Worm (Caenorhabditis elegans) whole organism, L3 larva: ENCODE data around the gene H04M03.3.

Experiments
- ZK546.5 ChIP-seq: sonication (generic microtip); optimal IDR thresholded peaks from 2 replicates; lab custom pipeline; 2017; ENCODE audit warnings: missing biosample characterization, missing genetic modification characterization
- aly-2 ChIP-seq: fragments of 150-350 bp; optimal IDR thresholded peaks from 2 replicates; lab custom pipeline; 2014; ENCODE audit warnings: missing biosample characterization, missing genetic modification characterization
- ama-1 ChIP-seq: fragments of 150-350 bp; optimal IDR thresholded peaks from 2 replicates; lab custom pipeline; 2018
- ceh-28 ChIP-seq: fragments of 150-350 bp; optimal IDR thresholded peaks from 2 replicates; lab custom pipeline; 2014; ENCODE audit warnings: missing biosample characterization, missing genetic modification reagents, missing genetic modification characterization
- ceh-82 ChIP-seq: fragments of 150-350 bp; optimal IDR thresholded peaks from 2 replicates; lab custom pipeline; 2014; ENCODE audit warnings: missing biosample characterization, missing genetic modification characterization
- ceh-9 ChIP-seq: sonication (generic microtip); optimal IDR thresholded peaks from 2 replicates; lab custom pipeline; 2018; ENCODE audit warnings: missing biosample characterization, missing genetic modification characterization
- daf-12 ChIP-seq: fragments of 150-350 bp; optimal IDR thresholded peaks from 2 replicates; lab custom pipeline; 2014; ENCODE audit warnings: missing biosample characterization, missing genetic modification reagents, missing genetic modification characterization
- egl-27 ChIP-seq: sonication (generic microtip); optimal IDR thresholded peaks from 4 replicates; lab custom pipeline; 2017; ENCODE audit warnings: missing biosample characterization, missing genetic modification reagents, missing genetic modification characterization
- egl-5 ChIP-seq: fragments of 150-350 bp; optimal IDR thresholded peaks from 2 replicates; lab custom pipeline; 2017; ENCODE audit warnings: missing biosample characterization, missing genetic modification reagents, missing genetic modification characterization, inconsistent platforms
- elt-1 ChIP-seq: fragments of 150-350 bp; optimal IDR thresholded peaks from 2 replicates; lab custom pipeline; 2014; ENCODE audit warnings: missing biosample characterization, missing genetic modification characterization
- elt-2 ChIP-seq: sonication (generic microtip); optimal IDR thresholded peaks from 2 replicates; lab custom pipeline; 2016; ENCODE audit warnings: missing genetic modification reagents, mild to moderate bottlenecking, missing genetic modification characterization, missing compliant biosample characterization
- elt-3 ChIP-seq, 3 experiments: fragments of 150-350 bp in 1 of 3; sonication (generic microtip) in 2 of 3; optimal IDR thresholded peaks; 2 replicates in 2 of 3; 4 replicates in 1 of 3; lab custom pipeline; 2014 to 2017; ENCODE audit warnings: missing biosample characterization in 3 of 3, missing genetic modification characterization in 3 of 3
- eor-1 ChIP-seq, 2 experiments: fragments of 150-350 bp; optimal IDR thresholded peaks; 2 replicates each; lab custom pipeline; 2014 to 2018; ENCODE audit warnings: missing biosample characterization in 2 of 2, missing genetic modification characterization in 2 of 2
- fkh-2 ChIP-seq: fragments of 150-350 bp; optimal IDR thresholded peaks from 2 replicates; lab custom pipeline; 2014; ENCODE audit warnings: missing biosample characterization, missing genetic modification reagents, missing genetic modification characterization
- fos-1 ChIP-seq: fragments of 150-350 bp; optimal IDR thresholded peaks from 2 replicates; lab custom pipeline; 2014; ENCODE audit warnings: missing biosample characterization, missing genetic modification characterization
- lin-15B ChIP-seq: fragments of 150-350 bp; optimal IDR thresholded peaks from 2 replicates; lab custom pipeline; 2014; ENCODE audit warnings: missing biosample characterization, missing genetic modification characterization
- lin-39 ChIP-seq: fragments of 150-350 bp; optimal IDR thresholded peaks from 2 replicates; lab custom pipeline; 2018; ENCODE audit warnings: missing biosample characterization, missing genetic modification reagents, missing genetic modification characterization
- lsy-12 ChIP-seq: sonication (generic microtip); optimal IDR thresholded peaks from 2 replicates; lab custom pipeline; 2016; ENCODE audit warnings: mild to moderate bottlenecking, missing genetic modification characterization, missing compliant biosample characterization
- mdl-1 ChIP-seq: fragments of 150-350 bp; optimal IDR thresholded peaks from 2 replicates; lab custom pipeline; 2014; ENCODE audit warnings: missing biosample characterization, missing genetic modification characterization
- mml-1 ChIP-seq: fragments of 150-350 bp; sonication (generic microtip); optimal IDR thresholded peaks from 3 replicates; lab custom pipeline; 2014; ENCODE audit warnings: missing biosample characterization, missing genetic modification characterization
- nfya-1 ChIP-seq: sonication (generic microtip); optimal IDR thresholded peaks from 2 replicates; lab custom pipeline; 2017; ENCODE audit warnings: missing genetic modification characterization, mild to moderate bottlenecking, missing compliant biosample characterization, antibody characterized with exemption, moderate library complexity; ENCODE audit not compliant: insufficient read depth
- nhr-12 ChIP-seq: fragments of 150-350 bp; optimal IDR thresholded peaks from 2 replicates; lab custom pipeline; 2014; ENCODE audit warnings: missing biosample characterization, missing genetic modification characterization
- nhr-23 ChIP-seq: fragments of 150-350 bp; optimal IDR thresholded peaks from 2 replicates; lab custom pipeline; 2014; ENCODE audit warnings: missing biosample characterization, missing genetic modification reagents, missing genetic modification characterization
- nhr-237 ChIP-seq: fragments of 150-350 bp; optimal IDR thresholded peaks from 2 replicates; lab custom pipeline; 2014; ENCODE audit warnings: missing biosample characterization, missing genetic modification characterization
- nhr-25 ChIP-seq: sonication (generic microtip); optimal IDR thresholded peaks from 2 replicates; lab custom pipeline; 2017; ENCODE audit warnings: missing biosample characterization, missing genetic modification characterization
- nhr-28 ChIP-seq: fragments of 150-350 bp; optimal IDR thresholded peaks from 2 replicates; lab custom pipeline; 2014; ENCODE audit warnings: missing biosample characterization, missing genetic modification characterization
- nhr-67 ChIP-seq: fragments of 150-350 bp; optimal IDR thresholded peaks from 2 replicates; lab custom pipeline; 2014; ENCODE audit warnings: missing biosample characterization, missing genetic modification characterization
- nhr-76 ChIP-seq: fragments of 150-350 bp; sonication (generic microtip); optimal IDR thresholded peaks from 5 replicates; lab custom pipeline; 2014; ENCODE audit warnings: missing biosample characterization, missing genetic modification characterization
- pha-4 ChIP-seq: fragments of 150-350 bp; optimal IDR thresholded peaks from 2 replicates; lab custom pipeline; 2014; ENCODE audit warnings: missing biosample characterization, missing genetic modification reagents, missing genetic modification characterization
- pqm-1 ChIP-seq: fragments of 150-350 bp; optimal IDR thresholded peaks from 2 replicates; lab custom pipeline; 2017; ENCODE audit warnings: missing biosample characterization, missing genetic modification characterization, inconsistent platforms
- sea-2 ChIP-seq: fragments of 150-350 bp; sonication (generic microtip); optimal IDR thresholded peaks from 4 replicates; lab custom pipeline; 2014; ENCODE audit warnings: missing biosample characterization, missing genetic modification reagents, missing genetic modification characterization
- snpc-4 ChIP-seq: fragments of 150-350 bp; optimal IDR thresholded peaks from 2 replicates; lab custom pipeline; 2014; ENCODE audit warnings: missing biosample characterization, missing genetic modification characterization
- tbx-2 ChIP-seq: sonication (generic microtip); optimal IDR thresholded peaks from 2 replicates; lab custom pipeline; 2016; ENCODE audit warnings: mild to moderate bottlenecking, missing genetic modification characterization, missing compliant biosample characterization
- unc-39 ChIP-seq: sonication (generic microtip); optimal IDR thresholded peaks from 4 replicates; lab custom pipeline; 2017; ENCODE audit warnings: missing biosample characterization, missing genetic modification characterization
- unc-62 ChIP-seq: fragments of 150-350 bp; sonication (generic microtip); optimal IDR thresholded peaks from 4 replicates; lab custom pipeline; 2014; ENCODE audit warnings: missing biosample characterization, missing genetic modification reagents, missing genetic modification characterization
- zag-1 ChIP-seq: fragments of 150-350 bp; optimal IDR thresholded peaks from 2 replicates; lab custom pipeline; 2014; ENCODE audit warnings: missing biosample characterization, missing genetic modification characterization
- ztf-11 ChIP-seq: fragments of 150-350 bp; optimal IDR thresholded peaks from 2 replicates; lab custom pipeline; 2014; ENCODE audit warnings: missing biosample characterization, missing genetic modification characterization

Gene H04M03.3

ce11 chrIV:5928957-5929356, 37.6 kb downstream of the H04M03.3 start:
- no peak for TF ChIP-seq mdl-1
- no peak for TF ChIP-seq nhr-28
- TF ChIP-seq pqm-1 (tag; lab: Kevin White, UChicago), result no peak
- no peak for TF ChIP-seq ama-1 (lab: Kevin White, UChicago)
- TF ChIP-seq pha-4 (tag; lab: Kevin White, UChicago), result no peak
- TF ChIP-seq sea-2, result no peak
- TF ChIP-seq ZK546.5, result no peak
- TF ChIP-seq mml-1, result no peak
- TF ChIP-seq daf-12, result no peak
- TF ChIP-seq elt-2, result no peak
- no peak for TF ChIP-seq nhr-76 (tag; lab: Kevin White, UChicago)
- no peak for TF ChIP-seq egl-5
- TF ChIP-seq aly-2, result no peak
- TF ChIP-seq lsy-12 (tag; lab: Kevin White, UChicago), result no peak
- TF ChIP-seq egl-27, result no peak
- TF ChIP-seq nhr-12 (tag; lab: Kevin White, UChicago), result no peak
- TF ChIP-seq ceh-9 (tag; lab: Kevin White, UChicago), result no peak

ce11 chrIV:5930345-5930744, 39.0 kb downstream of the H04M03.3 start, which contains the start of gene lin-33:
Gene lin-33, plus strand, starts transcription at chrIV:5930645.
- TF ChIP-seq fos-1 (tag; lab: Kevin White, UChicago) (no peak), ztf-11 (tag; lab: Kevin White, UChicago) (no peak), zag-1 (tag; lab: Kevin White, UChicago) (no peak), nfya-1 (tag; lab: Kevin White, UChicago) (no peak), elt-1 (no peak), tbx-2 (no peak), nhr-23 (no peak), egl-5 (no peak), elt-2 (no peak), egl-27 (no peak), ZK546.5 (no peak), lin-39 (tag; lab: Kevin White, UChicago) (no peak), mml-1 (no peak), ceh-82 (tag; lab: Kevin White, UChicago) (no peak), nhr-25 (no peak), eor-1 (tag; optimal IDR thresholded peaks at IDR 0.05; lab: Kevin White, UChicago) (no peak)

- TF ChIP-seq unc-62, result no peak
- no peak for TF ChIP-seq nhr-76 (tag; lab: Kevin White, UChicago)
- TF ChIP-seq sea-2, result no peak
- no peak for TF ChIP-seq nhr-67 (tag; lab: Kevin White, UChicago)
- no peak for TF ChIP-seq fkh-2 (tag; lab: Kevin White, UChicago)
- no peak for TF ChIP-seq nhr-237 (tag; lab: Kevin White, UChicago)
- no peak for TF ChIP-seq lin-39 (tag; lab: Kevin White, UChicago)
- TF ChIP-seq nfya-1 (tag; lab: Kevin White, UChicago), result no peak
- no peak for TF ChIP-seq ceh-9 (tag; lab: Kevin White, UChicago)
- no peak for TF ChIP-seq tbx-2
- no peak for TF ChIP-seq ztf-11 (tag; lab: Kevin White, UChicago)
These were observed 42.7 kb downstream of the H04M03.3 start, which contains the start of gene H32C10.1 for ce11 chrIV:5934046-5934445. Gene H32C10.1, plus strand, starts transcription at chrIV:5934346.

- no peak for TF ChIP-seq pha-4 (tag; lab: Kevin White, UChicago)
- no peak for TF ChIP-seq sea-2
- TF ChIP-seq egl-27, result no peak
- no peak for TF ChIP-seq lin-39 (tag; lab: Kevin White, UChicago)
- no peak for TF ChIP-seq ceh-82 (tag; lab: Kevin White, UChicago)
- TF ChIP-seq lsy-12 (tag; lab: Kevin White, UChicago), result no peak
- no peak for TF ChIP-seq elt-3 (tag; optimal IDR thresholded peaks at IDR 0.05; lab: Kevin White, UChicago)
- no peak for TF ChIP-seq ceh-28 (tag; lab: Kevin White, UChicago)
- no peak for TF ChIP-seq lin-15B
- TF ChIP-seq mdl-1, result no peak
- no peak for TF ChIP-seq ZK546.5
- no peak for TF ChIP-seq fos-1 (tag; lab: Kevin White, UChicago)
- no peak for TF ChIP-seq fkh-2 (tag; lab: Kevin White, UChicago)
- no peak for TF ChIP-seq snpc-4 (tag; lab: Kevin White, UChicago)
- TF ChIP-seq mml-1, result no peak
- TF ChIP-seq unc-62, result no peak
- TF ChIP-seq unc-39 (tag; lab: Kevin White, UChicago), result no peak
- no peak for TF ChIP-seq zag-1 (tag; lab: Kevin White, UChicago)
- TF ChIP-seq, all 47 proteins: peak for 0
These were observed 45.7 kb downstream of the H04M03.3 start for ce11 chrIV:5937106-5937505.
